Worm (Caenorhabditis elegans) whole organism, mixed stage, embryonic: ENCODE measurements around the gene C07D10.6.
"Not testable (repeated sequence)": the region's sequence is repeated elsewhere in the genome, so short reads cannot be mapped to it uniquely, and the experiment has no call there.

Source experiments
- M03D4.4 ChIP-seq: sonication (generic microtip); optimal IDR thresholded peaks from 2 replicates; lab custom pipeline; 2017; ENCODE audit warnings: mild to moderate bottlenecking, missing genetic modification characterization, missing compliant biosample characterization
- bed-3 ChIP-seq: fragments of 200-800 bp; sonication (Bioruptor generic); optimal IDR thresholded peaks from 3 replicates; lab custom pipeline; 2018; ENCODE audit warnings: mild to moderate bottlenecking, missing genetic modification characterization, moderate library complexity, missing compliant biosample characterization
- blmp-1 ChIP-seq: fragments of 150-350 bp; optimal IDR thresholded peaks from 2 replicates; lab custom pipeline; 2014; ENCODE audit warnings: missing biosample characterization, missing genetic modification characterization
- ceh-39 ChIP-seq: fragments of 150-350 bp; optimal IDR thresholded peaks from 2 replicates; lab custom pipeline; 2014; ENCODE audit warnings: missing biosample characterization, missing genetic modification characterization
- ceh-83 ChIP-seq: fragments of 200-800 bp; sonication (Bioruptor generic); optimal IDR thresholded peaks from 2 replicates; lab custom pipeline; 2018; ENCODE audit warnings: mild to moderate bottlenecking, missing genetic modification characterization, missing compliant biosample characterization
- ces-1 ChIP-seq: fragments of 150-350 bp; optimal IDR thresholded peaks from 2 replicates; lab custom pipeline; 2014; ENCODE audit warnings: missing biosample characterization, missing genetic modification reagents, missing genetic modification characterization
- cnd-1 ChIP-seq: fragments of 200-800 bp; sonication (Bioruptor generic); optimal IDR thresholded peaks from 2 replicates; lab custom pipeline; 2018; ENCODE audit warnings: mild to moderate bottlenecking, missing genetic modification characterization, missing compliant biosample characterization
- drap-1 ChIP-seq: fragments of 200-800 bp; sonication (Bioruptor generic); optimal IDR thresholded peaks from 3 replicates; lab custom pipeline; 2018; ENCODE audit warnings: mild to moderate bottlenecking, missing genetic modification characterization, missing compliant biosample characterization
- elt-1 ChIP-seq: sonication (generic microtip); optimal IDR thresholded peaks from 2 replicates; lab custom pipeline; 2017; ENCODE audit warnings: missing genetic modification characterization, mild to moderate bottlenecking, missing compliant biosample characterization, antibody characterized with exemption, moderate library complexity, borderline replicate concordance; ENCODE audit not compliant: insufficient read depth
- flh-1 ChIP-seq: fragments of 200-800 bp; sonication (Bioruptor generic); optimal IDR thresholded peaks from 2 replicates; lab custom pipeline; 2018; ENCODE audit warnings: mild to moderate bottlenecking, missing genetic modification characterization, moderate library complexity, missing compliant biosample characterization
- hlh-1 ChIP-seq: fragments of 150-350 bp; optimal IDR thresholded peaks from 2 replicates; lab custom pipeline; 2014; ENCODE audit warnings: missing biosample characterization, missing genetic modification reagents, missing genetic modification characterization
- lin-13 ChIP-seq: fragments of 150-350 bp; optimal IDR thresholded peaks from 2 replicates; lab custom pipeline; 2014; ENCODE audit warnings: missing biosample characterization, missing genetic modification characterization
- lsy-2 ChIP-seq: fragments of 150-350 bp; optimal IDR thresholded peaks from 2 replicates; lab custom pipeline; 2014; ENCODE audit warnings: missing biosample characterization, missing genetic modification characterization
- mab-5 ChIP-seq: fragments of 150-350 bp; optimal IDR thresholded peaks from 2 replicates; lab custom pipeline; 2014; ENCODE audit warnings: missing biosample characterization, missing genetic modification characterization
- mep-1 ChIP-seq: fragments of 150-350 bp; optimal IDR thresholded peaks from 2 replicates; lab custom pipeline; 2017; ENCODE audit warnings: missing biosample characterization, missing genetic modification reagents, missing genetic modification characterization, inconsistent platforms
- mls-2 ChIP-seq: sonication (generic microtip); optimal IDR thresholded peaks from 2 replicates; lab custom pipeline; 2016; ENCODE audit warnings: mild to moderate bottlenecking, missing genetic modification characterization, moderate library complexity, missing compliant biosample characterization
- nhr-12 ChIP-seq: fragments of 150-350 bp; optimal IDR thresholded peaks from 2 replicates; lab custom pipeline; 2014; ENCODE audit warnings: missing biosample characterization, missing genetic modification characterization
- nhr-2 ChIP-seq: fragments of 150-350 bp; optimal IDR thresholded peaks from 2 replicates; lab custom pipeline; 2014; ENCODE audit warnings: missing biosample characterization, missing genetic modification characterization
- nhr-28 ChIP-seq: fragments of 150-350 bp; optimal IDR thresholded peaks from 2 replicates; lab custom pipeline; 2014; ENCODE audit warnings: missing biosample characterization, missing genetic modification characterization
- nhr-76 ChIP-seq: sonication (generic microtip); optimal IDR thresholded peaks from 2 replicates; lab custom pipeline; 2017; ENCODE audit warnings: missing biosample characterization, missing genetic modification characterization
- pha-4 ChIP-seq: fragments of 150-350 bp; optimal IDR thresholded peaks from 2 replicates; lab custom pipeline; 2018; ENCODE audit warnings: missing biosample characterization, missing genetic modification reagents, missing genetic modification characterization
- sem-2 ChIP-seq: fragments of 200-800 bp; sonication (Bioruptor generic); optimal IDR thresholded peaks from 2 replicates; lab custom pipeline; 2018; ENCODE audit warnings: mild to moderate bottlenecking, missing genetic modification characterization, missing compliant biosample characterization
- snpc-4 ChIP-seq: fragments of 150-350 bp; optimal IDR thresholded peaks from 2 replicates; lab custom pipeline; 2014; ENCODE audit warnings: missing biosample characterization, missing genetic modification characterization
- tbx-8 ChIP-seq: fragments of 200-800 bp; sonication (Bioruptor generic); optimal IDR thresholded peaks from 2 replicates; lab custom pipeline; 2018; ENCODE audit warnings: mild to moderate bottlenecking, missing genetic modification characterization, moderate library complexity, missing compliant biosample characterization
- unc-120 ChIP-seq: sonication (generic microtip); optimal IDR thresholded peaks from 2 replicates; lab custom pipeline; 2017; ENCODE audit warnings: missing genetic modification characterization, missing compliant biosample characterization; ENCODE audit not compliant: poor library complexity, severe bottlenecking
- unc-39 ChIP-seq: fragments of 150-350 bp; optimal IDR thresholded peaks from 2 replicates; lab custom pipeline; 2014; ENCODE audit warnings: missing biosample characterization, missing genetic modification characterization
- unc-62 ChIP-seq: fragments of 150-350 bp; optimal IDR thresholded peaks from 2 replicates; lab custom pipeline; 2014; ENCODE audit warnings: missing biosample characterization, missing genetic modification reagents, missing genetic modification characterization

The C07D10.6 gene

ce11 chrII:7356773-7357172 is 22.3 kb upstream of the C07D10.6 start:
- no peak for TF ChIP-seq mep-1 (tag; lab: Kevin White, UChicago)
- no peak for TF ChIP-seq ceh-83 (GFP tag; lab: Kevin White, UChicago)
- peak; percentile 30 for TF ChIP-seq lsy-2

- peak; percentile 79 for TF ChIP-seq unc-62 (GFP tag; lab: Kevin White, UChicago)
- TF ChIP-seq mab-5: no peak
- TF ChIP-seq ces-1 (GFP tag; lab: Kevin White, UChicago): no peak
- TF ChIP-seq nhr-76: no peak
- TF ChIP-seq hlh-1 (tag; lab: Kevin White, UChicago): peak; percentile 70
- TF ChIP-seq unc-39 (tag; lab: Kevin White, UChicago): no peak
- TF ChIP-seq blmp-1 (tag; lab: Kevin White, UChicago): no peak
Measured at ce11 chrII:7357176-7357575, 21.9 kb upstream of the C07D10.6 start.

DNA sequence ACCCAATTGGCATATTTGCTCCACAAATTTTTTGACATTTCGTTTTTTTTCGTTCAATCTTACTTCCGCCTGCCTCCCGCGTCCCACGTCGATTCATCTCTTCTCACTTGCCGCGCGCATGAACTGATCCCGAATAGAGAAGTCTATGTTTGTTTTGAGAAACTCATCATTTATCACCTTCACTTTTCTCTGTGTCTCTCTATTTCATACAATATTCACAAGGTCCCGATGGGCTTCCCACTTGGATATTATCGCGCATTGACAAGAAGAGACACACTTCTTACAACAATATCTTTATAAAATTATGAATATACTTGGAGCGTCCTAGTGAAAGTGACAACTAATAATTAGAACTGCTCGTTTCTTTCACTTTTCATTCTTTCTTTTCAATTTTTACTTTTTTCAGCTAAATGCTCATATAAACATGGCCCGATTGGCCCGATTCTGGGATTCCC is 20.6 kb upstream of the C07D10.6 start, which contains the start of gene insc-1:
Gene insc-1, plus strand, starts transcription at position 405 of the 455 bp plus-strand sequence.
- TF ChIP-seq mls-2 (tag; lab: Kevin White, UChicago) (no peak), snpc-4 (tag; lab: Kevin White, UChicago) (no peak), bed-3 (no peak), unc-62 (GFP tag; lab: Kevin White, UChicago) (peak; percentile 3), drap-1 (GFP tag; lab: Kevin White, UChicago) (no peak), cnd-1 (tag; lab: Kevin White, UChicago) (no peak), pha-4 (no peak), ceh-83 (GFP tag; lab: Kevin White, UChicago) (no peak), unc-120 (tag; lab: Kevin White, UChicago) (no peak), blmp-1 (tag; lab: Kevin White, UChicago) (peak; percentile 75), unc-39 (tag; lab: Kevin White, UChicago) (no peak)

DNA sequence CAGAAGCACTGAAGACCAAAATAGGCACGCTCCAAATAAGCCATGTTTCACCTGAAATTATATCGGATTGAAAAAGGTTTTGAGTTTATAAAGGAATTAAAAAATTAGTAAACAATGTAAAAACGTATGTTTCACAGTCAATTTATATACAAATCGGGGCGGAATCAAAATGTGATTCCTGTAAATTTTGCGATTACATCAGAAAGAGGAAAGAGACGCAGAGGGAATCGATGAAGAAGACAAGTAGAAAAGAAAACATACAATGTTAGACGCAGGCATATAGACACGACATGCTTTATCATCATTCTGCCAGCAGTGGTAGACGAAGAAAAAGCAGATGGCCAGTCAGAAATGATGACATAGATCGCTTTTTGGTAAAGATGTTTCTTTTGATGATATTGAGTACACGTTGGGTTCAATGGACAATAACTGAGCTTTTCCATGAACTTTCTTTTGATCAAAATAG is 15.1 kb upstream of the C07D10.6 start, which contains the start of gene msra-1:
Gene msra-1, minus strand, starts transcription at position 51 of the 466 bp plus-strand sequence.
- no peak for TF ChIP-seq mls-2 (tag; lab: Kevin White, UChicago)
- TF ChIP-seq flh-1 (GFP tag; lab: Kevin White, UChicago): no peak
- peak; percentile 65 for TF ChIP-seq ceh-39 (tag; lab: Kevin White, UChicago)
- no peak for TF ChIP-seq nhr-12
- no peak for TF ChIP-seq sem-2 (GFP tag; lab: Kevin White, UChicago)
- TF ChIP-seq tbx-8 (GFP tag; lab: Kevin White, UChicago): no peak
- TF ChIP-seq unc-62 (GFP tag; lab: Kevin White, UChicago): peak; percentile 82
- no peak for TF ChIP-seq nhr-28 (tag; lab: Kevin White, UChicago)
- peak; percentile 24 for TF ChIP-seq hlh-1 (tag; lab: Kevin White, UChicago)
- TF ChIP-seq ces-1 (GFP tag; lab: Kevin White, UChicago): peak; percentile 46
- TF ChIP-seq lsy-2: no peak
- no peak for TF ChIP-seq M03D4.4
- peak; percentile 21 for TF ChIP-seq unc-120 (tag; lab: Kevin White, UChicago)
- TF ChIP-seq elt-1 (tag; lab: Kevin White, UChicago): peak; percentile 18

ce11 chrII:7368761-7369160 is 10.4 kb upstream of the C07D10.6 start, which contains the start of gene F43E2.6:
Gene F43E2.6 (minus strand): TSS chrII:7368861.
- TF ChIP-seq M03D4.4 (no peak), nhr-2 (tag; lab: Kevin White, UChicago) (no peak), nhr-12 (no peak)

ce11 chrII:7370195-7370594 is 8.9 kb upstream of the C07D10.6 start, which contains the start of gene F43E2.11:
Gene F43E2.11 (minus strand): TSS chrII:7370295.
- not testable (repeated sequence) for TF ChIP-seq unc-120 (tag; lab: Kevin White, UChicago); lin-13; drap-1 (GFP tag; lab: Kevin White, UChicago)
